Worm (Caenorhabditis elegans) whole organism, L4 larva: ENCODE measurements around the gene Y66D12A.19.

Experiments
- F26F4.8 ChIP-seq: fragments of 200-800 bp; sonication (Bioruptor generic); conservative IDR thresholded peaks from 2 replicates; pipeline ENCODE4 v1.3.6; 2022; ENCODE audit warnings: missing genetic modification characterization, missing compliant biosample characterization
- Y75B8A.6 ChIP-seq: fragments of 200-800 bp; sonication (Bioruptor generic); IDR thresholded peaks from 2 replicates; pipeline ENCODE4 v1.3.6; 2022; ENCODE audit warnings: missing genetic modification reagents, missing genetic modification characterization, missing compliant biosample characterization
- aha-1 ChIP-seq: fragments of 150-350 bp; peaks from one replicate; lab custom pipeline; 2014; ENCODE audit warnings: missing biosample characterization, missing genetic modification characterization
- ama-1 ChIP-seq: fragments of 150-350 bp; optimal IDR thresholded peaks from 2 replicates; lab custom pipeline; 2014; ENCODE audit warnings: inconsistent platforms, mixed read lengths
- arid-1 ChIP-seq: fragments of 200-800 bp; sonication (Bioruptor generic); conservative IDR thresholded peaks from 2 replicates; pipeline ENCODE4 v1.3.6; 2022; ENCODE audit warnings: missing genetic modification reagents, missing genetic modification characterization, missing compliant biosample characterization
- attf-4 ChIP-seq: sonication (generic microtip); optimal IDR thresholded peaks from 3 replicates; lab custom pipeline; 2017; ENCODE audit warnings: missing biosample characterization, missing genetic modification characterization
- ceh-62 ChIP-seq: sonication (generic microtip); optimal IDR thresholded peaks from 2 replicates; lab custom pipeline; 2017; ENCODE audit warnings: missing biosample characterization, missing genetic modification characterization
- daf-16 ChIP-seq, 3 experiments: sonication (generic microtip); optimal IDR thresholded peaks; 2 replicates each; lab custom pipeline; 2016 to 2017; ENCODE audit warnings: missing genetic modification characterization in 3 of 3, missing genetic modification reagents in 3 of 3, mild to moderate bottlenecking in 2 of 3, missing compliant biosample characterization in 2 of 3, missing biosample characterization in 1 of 3, moderate library complexity in 1 of 3
- dmd-9 ChIP-seq: fragments of 200-800 bp; sonication (Bioruptor generic); IDR thresholded peaks from 2 replicates; pipeline ENCODE4 v1.3.6; 2022; ENCODE audit warnings: missing genetic modification reagents, missing genetic modification characterization, missing compliant biosample characterization
- duxl-1 ChIP-seq: sonication (generic microtip); optimal IDR thresholded peaks from 2 replicates; lab custom pipeline; 2016; ENCODE audit warnings: mild to moderate bottlenecking, missing genetic modification characterization, moderate library complexity, missing compliant biosample characterization; ENCODE audit not compliant: poor library complexity
- egl-43 ChIP-seq: fragments of 200-800 bp; sonication (Bioruptor generic); IDR thresholded peaks from 2 replicates; pipeline ENCODE4 v1.3.6; 2022; ENCODE audit warnings: missing genetic modification reagents, missing genetic modification characterization, missing compliant biosample characterization
- hmg-1.1 ChIP-seq: fragments of 200-800 bp; sonication (Bioruptor generic); IDR thresholded peaks from 2 replicates; pipeline ENCODE4 v1.3.6; 2022; ENCODE audit warnings: missing genetic modification reagents, missing genetic modification characterization, missing compliant biosample characterization
- jun-1 ChIP-seq: fragments of 150-350 bp; optimal IDR thresholded peaks from 2 replicates; lab custom pipeline; 2014; ENCODE audit warnings: missing biosample characterization, missing genetic modification reagents, missing genetic modification characterization
- lin-1 ChIP-seq: fragments of 200-800 bp; sonication (Bioruptor generic); IDR thresholded peaks from 2 replicates; pipeline ENCODE4 v1.3.6; 2022; ENCODE audit warnings: missing genetic modification reagents, missing genetic modification characterization, missing compliant biosample characterization
- lin-15B ChIP-seq: fragments of 150-350 bp; sonication (generic microtip); optimal IDR thresholded peaks from 3 replicates; lab custom pipeline; 2014; ENCODE audit warnings: missing biosample characterization, missing genetic modification characterization
- lin-38 ChIP-seq: fragments of 200-800 bp; sonication (Bioruptor generic); IDR thresholded peaks from 2 replicates; pipeline ENCODE4 v1.3.6; 2022; ENCODE audit warnings: missing genetic modification reagents, missing genetic modification characterization, missing compliant biosample characterization
- lin-39 ChIP-seq: fragments of 150-350 bp; optimal IDR thresholded peaks from 2 replicates; lab custom pipeline; 2014; ENCODE audit warnings: missing biosample characterization, missing genetic modification reagents, missing genetic modification characterization
- madf-5 ChIP-seq, 2 experiments: fragments of 200-800 bp; sonication (Bioruptor generic); IDR thresholded peaks; 2 replicates each; pipeline ENCODE4 v1.3.6; 2022; ENCODE audit warnings: missing compliant biosample characterization in 2 of 2, missing genetic modification characterization in 2 of 2
- mdl-1 ChIP-seq, 2 experiments: fragments of 150-350 bp in 1 of 2; sonication (generic microtip) in 1 of 2; optimal IDR thresholded peaks; 2 replicates each; lab custom pipeline; 2014 to 2017; ENCODE audit warnings: missing biosample characterization in 2 of 2, missing genetic modification characterization in 2 of 2
- mep-1 ChIP-seq: fragments of 150-350 bp; sonication (generic microtip); optimal IDR thresholded peaks from 3 replicates; lab custom pipeline; 2014; ENCODE audit warnings: missing biosample characterization, missing genetic modification characterization
- mxl-2 ChIP-seq: fragments of 200-800 bp; sonication (Bioruptor generic); conservative IDR thresholded peaks from 2 replicates; pipeline ENCODE4 v1.3.6; 2022; ENCODE audit warnings: missing genetic modification reagents, missing genetic modification characterization, missing compliant biosample characterization
- mxl-3 ChIP-seq: fragments of 200-800 bp; sonication (Bioruptor generic); optimal IDR thresholded peaks from 2 replicates; lab custom pipeline; 2018; ENCODE audit warnings: mild to moderate bottlenecking, missing genetic modification characterization, missing compliant biosample characterization
- nhr-102 ChIP-seq: sonication (generic microtip); optimal IDR thresholded peaks from 2 replicates; lab custom pipeline; 2016; ENCODE audit warnings: mild to moderate bottlenecking, missing genetic modification characterization, moderate library complexity, missing compliant biosample characterization
- nhr-237 ChIP-seq: sonication (generic microtip); optimal IDR thresholded peaks from 2 replicates; lab custom pipeline; 2017; ENCODE audit warnings: missing biosample characterization, missing genetic modification characterization
- nhr-25 ChIP-seq: sonication (generic microtip); optimal IDR thresholded peaks from 2 replicates; lab custom pipeline; 2017; ENCODE audit warnings: missing genetic modification characterization, mild to moderate bottlenecking, missing compliant biosample characterization, antibody characterized with exemption, moderate library complexity, borderline replicate concordance; ENCODE audit not compliant: insufficient read depth
- set-16 ChIP-seq: fragments of 200-800 bp; sonication (Bioruptor generic); IDR thresholded peaks from 2 replicates; pipeline ENCODE4 v1.3.6; 2022; ENCODE audit warnings: missing genetic modification reagents, missing genetic modification characterization, missing compliant biosample characterization
- snpc-1.2 ChIP-seq: fragments of 200-800 bp; sonication (Bioruptor generic); IDR thresholded peaks from 2 replicates; pipeline ENCODE4 v1.3.6; 2022; ENCODE audit warnings: missing genetic modification reagents, missing genetic modification characterization, missing compliant biosample characterization
- tag-97 ChIP-seq: fragments of 200-800 bp; sonication (Bioruptor generic); IDR thresholded peaks from 2 replicates; pipeline ENCODE4 v1.3.6; 2022; ENCODE audit warnings: missing genetic modification characterization, missing compliant biosample characterization
- unc-130 ChIP-seq: sonication (generic microtip); optimal IDR thresholded peaks from 2 replicates; lab custom pipeline; 2016; ENCODE audit warnings: missing genetic modification reagents, missing genetic modification characterization, missing compliant biosample characterization
- unc-39 ChIP-seq: sonication (generic microtip); optimal IDR thresholded peaks from 2 replicates; lab custom pipeline; 2017; ENCODE audit warnings: missing biosample characterization, missing genetic modification characterization
- unc-62 ChIP-seq, 3 experiments: fragments of 150-350 bp in 1 of 3; sonication (generic microtip); optimal IDR thresholded peaks in 2 of 3; peaks in 1 of 3; 1 replicate in 1 of 3; 2 replicates in 2 of 3; lab custom pipeline; 2014 to 2017; ENCODE audit warnings: missing biosample characterization in 3 of 3, missing genetic modification characterization in 3 of 3, missing genetic modification reagents in 3 of 3, missing genotype in 1 of 3
- zfp-2 ChIP-seq: sonication (generic microtip); optimal IDR thresholded peaks from 2 replicates; lab custom pipeline; 2016; ENCODE audit warnings: mild to moderate bottlenecking, missing genetic modification characterization, missing compliant biosample characterization
- ztf-7 ChIP-seq: fragments of 150-350 bp; optimal IDR thresholded peaks from 2 replicates; lab custom pipeline; 2014; ENCODE audit warnings: missing biosample characterization, missing genetic modification characterization

Gene Y66D12A.19

DNA sequence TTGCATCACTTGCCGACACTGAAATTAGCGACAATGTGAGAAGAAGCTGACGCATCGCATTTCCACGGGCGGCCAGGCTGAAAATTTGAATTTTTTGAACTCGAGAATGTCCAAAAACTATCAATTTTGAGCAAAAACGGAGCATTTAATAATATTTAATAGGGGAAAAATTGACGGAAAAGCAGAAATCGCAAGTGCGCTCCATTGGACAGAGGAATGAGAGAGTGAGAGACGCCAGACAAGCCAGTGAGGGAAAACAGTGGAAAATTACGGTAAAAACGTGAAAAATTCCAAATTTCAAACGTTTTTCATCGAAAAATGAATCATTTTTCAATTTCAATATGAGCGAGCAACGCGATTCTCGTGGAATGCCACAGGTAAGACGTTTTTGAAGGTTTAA, 3.7 kb upstream of the Y66D12A.19 start, which contains the start of the genes Y66D12A.21 and spe-6 (continued):
- no peak for TF ChIP-seq nhr-102 (tag; lab: Kevin White, UChicago)
- TF ChIP-seq lin-38 (GFP tag; lab: Robert Waterston, UW): peak; percentile 87

DNA sequence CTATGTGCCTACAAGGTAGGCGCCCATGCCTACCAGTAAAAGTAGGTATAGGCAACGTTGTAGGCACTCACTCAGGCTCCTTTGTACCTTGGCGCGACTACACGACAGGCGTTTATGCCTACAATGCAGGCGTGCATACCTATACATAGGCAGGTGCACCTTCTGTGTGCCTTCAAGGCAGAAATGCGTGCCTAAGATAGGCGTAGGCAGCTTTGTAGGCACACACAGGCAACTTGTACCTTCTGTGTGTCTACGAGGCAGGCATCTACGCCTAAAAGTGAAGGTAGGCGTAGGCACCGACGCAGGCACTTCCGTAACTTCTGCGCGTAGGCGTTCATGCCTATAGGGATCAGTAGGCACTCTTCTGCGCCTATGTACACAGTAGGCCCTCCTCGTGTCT, 3.3 kb upstream of the Y66D12A.19 start:
- TF ChIP-seq aha-1 (tag; lab: Kevin White, UChicago): peak; percentile 65
- TF ChIP-seq madf-5 (GFP tag; IDR thresholded peaks at IDR 0.05; lab: Robert Waterston, UW): 0 out of 4 replicates have a peak, but pooled peaks of 1 of the 2 experiments have one; percentile 8
- TF ChIP-seq F26F4.8 (GFP tag; lab: Robert Waterston, UW): no peak
- no peak for TF ChIP-seq nhr-25

DNA sequence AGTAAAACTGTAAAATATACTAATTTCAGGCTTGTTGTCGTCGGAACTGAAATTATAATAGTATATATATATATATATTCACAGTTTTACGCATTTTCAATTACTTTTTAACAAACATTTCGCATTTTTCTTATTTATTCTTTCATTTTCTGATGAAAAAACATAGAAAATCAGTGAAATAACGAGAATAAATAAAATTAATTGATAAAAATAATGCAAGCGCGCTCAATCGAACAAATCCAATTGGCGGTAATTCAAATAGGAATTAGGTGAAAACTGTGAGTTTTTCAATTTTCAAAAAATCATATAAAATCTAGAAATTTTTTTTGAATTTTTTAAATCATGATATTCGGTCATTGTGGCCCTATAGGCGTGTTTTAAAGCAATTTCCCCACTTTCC, 1.2 kb downstream of the Y66D12A.19 start:
- TF ChIP-seq hmg-1.1 (GFP tag; lab: Robert Waterston, UW) (no peak), jun-1 (tag; lab: Kevin White, UChicago) (no peak), nhr-237 (tag; lab: Kevin White, UChicago) (no peak), mxl-3 (GFP tag; lab: Kevin White, UChicago) (no peak), egl-43 (GFP tag; lab: Robert Waterston, UW) (no peak), unc-130 (GFP tag; lab: Kevin White, UChicago) (no peak), ceh-62 (tag; lab: Kevin White, UChicago) (no peak), mdl-1 (tag; optimal IDR thresholded peaks at IDR 0.05; lab: Kevin White, UChicago) (no peak), Y75B8A.6 (no peak), lin-15B (tag; lab: Kevin White, UChicago) (no peak), snpc-1.2 (GFP tag; lab: Robert Waterston, UW) (no peak)

DNA sequence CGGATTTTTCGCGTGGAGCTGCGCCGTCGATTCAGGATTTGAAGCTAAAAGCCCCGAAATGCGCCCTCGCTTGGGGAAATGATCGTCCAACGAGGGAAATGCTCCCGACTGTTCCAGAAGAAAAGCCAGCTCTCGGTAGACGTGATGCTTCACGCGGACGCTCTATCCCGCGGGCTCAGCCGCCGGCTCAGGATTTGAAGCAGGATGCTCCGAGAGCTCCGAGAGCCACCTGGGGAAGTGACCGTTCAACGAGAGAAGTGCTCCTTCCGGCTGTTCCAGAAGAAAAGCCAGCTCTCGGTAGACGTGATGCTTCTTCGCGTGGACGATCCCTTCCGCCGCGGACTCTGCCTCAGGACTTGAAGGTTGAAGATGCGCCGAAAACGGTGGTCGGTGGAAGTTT, 1.9 kb downstream of the Y66D12A.19 start:
- TF ChIP-seq egl-43 (GFP tag; lab: Robert Waterston, UW): 0 out of 2 replicates have a peak, but pooled peaks have one; percentile 18
- TF ChIP-seq set-16 (GFP tag; lab: Robert Waterston, UW): peak; percentile 91
- no peak for TF ChIP-seq mep-1 (tag; lab: Kevin White, UChicago)
- TF ChIP-seq, all 104 proteins: peak for 2

DNA sequence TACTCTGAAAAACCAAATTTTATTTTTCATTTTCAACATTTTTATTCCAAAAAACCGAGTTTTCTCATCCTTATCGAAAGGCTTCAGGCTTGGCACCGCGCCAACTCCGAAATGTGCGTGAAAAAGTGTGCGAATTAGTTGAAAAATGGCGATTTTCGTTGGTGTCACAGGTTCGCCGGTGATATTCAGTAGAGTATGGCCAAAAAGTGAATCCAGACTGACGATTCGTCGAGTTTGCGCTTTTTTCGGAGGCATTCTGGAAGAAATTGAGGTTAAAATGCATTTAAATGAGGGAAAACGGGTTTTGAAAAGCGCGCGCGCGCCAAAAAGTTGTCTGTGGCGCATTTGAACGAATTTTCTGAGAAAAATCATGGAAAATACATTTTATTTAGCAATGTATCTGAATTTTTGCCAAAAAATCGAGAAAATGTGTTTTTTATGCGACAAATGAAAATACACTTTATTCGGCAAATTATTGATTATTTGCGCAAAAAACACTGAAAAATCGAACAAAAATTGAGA, 14.7 kb downstream of the Y66D12A.19 start, which contains the start of the genes Y66D12A.16 and such-1:
Y66D12A.16 (plus strand) TSS at position 51 of the 522 bp plus-strand sequence.
such-1 (minus strand) TSS at position 256 of the 522 bp plus-strand sequence.
- TF ChIP-seq ztf-7 (no peak), arid-1 (GFP tag; lab: Robert Waterston, UW) (no peak), unc-39 (no peak), daf-16 (GFP tag; optimal IDR thresholded peaks at IDR 0.05; lab: Kevin White, UChicago) (no peak), daf-16 (tag; optimal IDR thresholded peaks at IDR 0.05; lab: Kevin White, UChicago) (no peak), tag-97 (no peak), unc-62 (GFP tag; optimal IDR thresholded peaks at IDR 0.05 in 1 of 2; lab: Kevin White, UChicago) (no peak), unc-62 (tag; optimal IDR thresholded peaks at IDR 0.05; lab: Kevin White, UChicago) (no peak), mdl-1 (tag; optimal IDR thresholded peaks at IDR 0.05; lab: Kevin White, UChicago) (no peak), lin-15B (tag; lab: Kevin White, UChicago) (no peak), zfp-2 (tag; lab: Kevin White, UChicago) (no peak), set-16 (GFP tag; lab: Robert Waterston, UW) (no peak), aha-1 (tag; lab: Kevin White, UChicago) (no peak), mxl-2 (GFP tag; lab: Robert Waterston, UW) (no peak), duxl-1 (tag; lab: Kevin White, UChicago) (no peak), lin-39 (tag; lab: Kevin White, UChicago) (no peak), attf-4 (tag; lab: Kevin White, UChicago) (no peak), dmd-9 (GFP tag; lab: Robert Waterston, UW) (no peak), ama-1 (no peak), lin-1 (no peak)
